Worm (Caenorhabditis elegans) whole organism, late embryonic: ENCODE measurements around the gene nhr-239.

Experiments used
- C08G9.2 ChIP-seq: sonication (generic microtip); optimal IDR thresholded peaks from 2 replicates; lab custom pipeline; 2016; ENCODE audit warnings: mild to moderate bottlenecking, missing genetic modification characterization, moderate library complexity, missing compliant biosample characterization
- C38D4.7 ChIP-seq: fragments of 200-800 bp; sonication (Bioruptor generic); optimal IDR thresholded peaks from 2 replicates; lab custom pipeline; 2018; ENCODE audit warnings: mild to moderate bottlenecking, missing genetic modification characterization, moderate library complexity, missing compliant biosample characterization
- F13H6.1 ChIP-seq: sonication (generic microtip); optimal IDR thresholded peaks from 2 replicates; lab custom pipeline; 2016; ENCODE audit warnings: missing genetic modification characterization, missing compliant biosample characterization
- K09A11.1 ChIP-seq: sonication (generic microtip); optimal IDR thresholded peaks from 2 replicates; lab custom pipeline; 2017; ENCODE audit warnings: antibody characterized with exemption, mild to moderate bottlenecking, missing genetic modification characterization, missing compliant biosample characterization; ENCODE audit not compliant: insufficient read depth
- T23F11.4 ChIP-seq: fragments of 200-800 bp; sonication (Bioruptor generic); optimal IDR thresholded peaks from 2 replicates; lab custom pipeline; 2018; ENCODE audit warnings: mild to moderate bottlenecking, missing genetic modification characterization, missing compliant biosample characterization
- Y22D7AL.16 ChIP-seq: sonication (generic microtip); optimal IDR thresholded peaks from 2 replicates; lab custom pipeline; 2016; ENCODE audit warnings: missing genetic modification characterization, missing compliant biosample characterization
- ceh-14 ChIP-seq: sonication (generic microtip); optimal IDR thresholded peaks from 2 replicates; lab custom pipeline; 2016; ENCODE audit warnings: missing genotype, missing genetic modification characterization, missing compliant biosample characterization
- ceh-18 ChIP-seq: sonication (generic microtip); optimal IDR thresholded peaks from 2 replicates; lab custom pipeline; 2016; ENCODE audit warnings: missing genetic modification characterization, missing compliant biosample characterization
- ceh-19 ChIP-seq: fragments of 200-800 bp; sonication (Bioruptor generic); optimal IDR thresholded peaks from 2 replicates; lab custom pipeline; 2018; ENCODE audit warnings: mild to moderate bottlenecking, missing genetic modification characterization, missing compliant biosample characterization
- ceh-2 ChIP-seq: sonication (generic microtip); optimal IDR thresholded peaks from 2 replicates; lab custom pipeline; 2016; ENCODE audit warnings: missing genotype, missing genetic modification characterization, missing compliant biosample characterization
- ceh-22 ChIP-seq: sonication (generic microtip); optimal IDR thresholded peaks from 2 replicates; lab custom pipeline; 2017; ENCODE audit warnings: missing biosample characterization, missing genetic modification characterization
- ceh-24 ChIP-seq: sonication (generic microtip); optimal IDR thresholded peaks from 2 replicates; lab custom pipeline; 2016; ENCODE audit warnings: mild to moderate bottlenecking, missing genetic modification characterization, missing compliant biosample characterization
- ceh-30 ChIP-seq: fragments of 150-350 bp; optimal IDR thresholded peaks from 2 replicates; lab custom pipeline; 2014; ENCODE audit warnings: missing biosample characterization, missing genetic modification characterization
- ceh-31 ChIP-seq: sonication (generic microtip); optimal IDR thresholded peaks from 2 replicates; lab custom pipeline; 2016; ENCODE audit warnings: missing genetic modification characterization, missing compliant biosample characterization
- ceh-34 ChIP-seq: sonication (generic microtip); optimal IDR thresholded peaks from 2 replicates; lab custom pipeline; 2016; ENCODE audit warnings: mild to moderate bottlenecking, missing genetic modification characterization, missing compliant biosample characterization
- ceh-48 ChIP-seq: sonication (generic microtip); optimal IDR thresholded peaks from 2 replicates; lab custom pipeline; 2016; ENCODE audit warnings: missing genetic modification characterization, inconsistent platforms, missing compliant biosample characterization
- ceh-9 ChIP-seq: sonication (generic microtip); optimal IDR thresholded peaks from 2 replicates; lab custom pipeline; 2016; ENCODE audit warnings: mild to moderate bottlenecking, missing genetic modification characterization, inconsistent platforms, missing compliant biosample characterization
- che-1 ChIP-seq: sonication (generic microtip); optimal IDR thresholded peaks from 2 replicates; lab custom pipeline; 2016; ENCODE audit warnings: mild to moderate bottlenecking, missing genetic modification characterization, missing compliant biosample characterization
- dmd-4 ChIP-seq: sonication (generic microtip); optimal IDR thresholded peaks from 2 replicates; lab custom pipeline; 2016; ENCODE audit warnings: borderline replicate concordance, missing genetic modification characterization, missing compliant biosample characterization
- dve-1 ChIP-seq: sonication (generic microtip); optimal IDR thresholded peaks from 2 replicates; lab custom pipeline; 2017; ENCODE audit warnings: antibody characterized with exemption, mild to moderate bottlenecking, missing genetic modification characterization, missing compliant biosample characterization
- elt-2 ChIP-seq: sonication (generic microtip); optimal IDR thresholded peaks from 2 replicates; lab custom pipeline; 2016; ENCODE audit warnings: missing genetic modification reagents, missing genetic modification characterization, missing compliant biosample characterization
- eyg-1 ChIP-seq: sonication (generic microtip); optimal IDR thresholded peaks from 2 replicates; lab custom pipeline; 2016; ENCODE audit warnings: missing genotype, missing genetic modification characterization, missing compliant biosample characterization
- fax-1 ChIP-seq: sonication (generic microtip); optimal IDR thresholded peaks from 2 replicates; lab custom pipeline; 2016; ENCODE audit warnings: missing genotype, missing genetic modification characterization, missing compliant biosample characterization
- fkh-10 ChIP-seq: fragments of 150-350 bp; optimal IDR thresholded peaks from 2 replicates; lab custom pipeline; 2014; ENCODE audit warnings: missing biosample characterization, missing genetic modification reagents, missing genetic modification characterization
- fkh-6 ChIP-seq: sonication (generic microtip); optimal IDR thresholded peaks from 2 replicates; lab custom pipeline; 2016; ENCODE audit warnings: missing genetic modification characterization, missing compliant biosample characterization
- gmeb-2 ChIP-seq: sonication (generic microtip); optimal IDR thresholded peaks from 2 replicates; lab custom pipeline; 2016; ENCODE audit warnings: missing genetic modification characterization, inconsistent platforms, missing compliant biosample characterization
- hlh-8 ChIP-seq: sonication (generic microtip); optimal IDR thresholded peaks from 2 replicates; lab custom pipeline; 2016; ENCODE audit warnings: missing genotype, missing genetic modification characterization, missing compliant biosample characterization
- lim-6 ChIP-seq: sonication (generic microtip); optimal IDR thresholded peaks from 2 replicates; lab custom pipeline; 2016; ENCODE audit warnings: missing genetic modification characterization, missing compliant biosample characterization
- nfya-1 ChIP-seq: sonication (generic microtip); optimal IDR thresholded peaks from 2 replicates; lab custom pipeline; 2017; ENCODE audit warnings: missing genetic modification characterization, mild to moderate bottlenecking, missing compliant biosample characterization, antibody characterized with exemption, moderate library complexity
- nhr-11 ChIP-seq: fragments of 150-350 bp; optimal IDR thresholded peaks from 2 replicates; lab custom pipeline; 2014; ENCODE audit warnings: missing biosample characterization, missing genetic modification characterization
- nhr-232 ChIP-seq: sonication (generic microtip); optimal IDR thresholded peaks from 2 replicates; lab custom pipeline; 2016; ENCODE audit warnings: missing genetic modification characterization, missing compliant biosample characterization
- npax-4 ChIP-seq: sonication (generic microtip); optimal IDR thresholded peaks from 2 replicates; lab custom pipeline; 2016; ENCODE audit warnings: missing genetic modification characterization, missing compliant biosample characterization
- odd-2 ChIP-seq: sonication (generic microtip); optimal IDR thresholded peaks from 2 replicates; lab custom pipeline; 2017; ENCODE audit warnings: antibody characterized with exemption, mild to moderate bottlenecking, missing genetic modification characterization, missing compliant biosample characterization
- pag-3 ChIP-seq: sonication (generic microtip); optimal IDR thresholded peaks from 2 replicates; lab custom pipeline; 2016; ENCODE audit warnings: missing compliant biosample characterization, missing genetic modification characterization, borderline replicate concordance
- pha-2 ChIP-seq: sonication (generic microtip); optimal IDR thresholded peaks from 2 replicates; lab custom pipeline; 2017; ENCODE audit warnings: mild to moderate bottlenecking, missing genetic modification characterization, missing compliant biosample characterization
- pha-4 ChIP-seq: fragments of 150-350 bp; optimal IDR thresholded peaks from 2 replicates; lab custom pipeline; 2018; ENCODE audit warnings: missing biosample characterization, missing genetic modification reagents, missing genetic modification characterization
- pqm-1 ChIP-seq: sonication (generic microtip); optimal IDR thresholded peaks from 2 replicates; lab custom pipeline; 2016; ENCODE audit warnings: missing genetic modification characterization, missing compliant biosample characterization
- pros-1 ChIP-seq: fragments of 150-350 bp; optimal IDR thresholded peaks from 2 replicates; lab custom pipeline; 2014; ENCODE audit warnings: missing biosample characterization, missing genetic modification reagents, missing genetic modification characterization
- ref-2 ChIP-seq: sonication (generic microtip); optimal IDR thresholded peaks from 2 replicates; lab custom pipeline; 2016; ENCODE audit warnings: missing genetic modification characterization, missing compliant biosample characterization
- rnt-1 ChIP-seq: sonication (generic microtip); optimal IDR thresholded peaks from 2 replicates; lab custom pipeline; 2016; ENCODE audit warnings: missing genetic modification characterization, missing compliant biosample characterization
- sox-4 ChIP-seq: sonication (generic microtip); optimal IDR thresholded peaks from 2 replicates; lab custom pipeline; 2017; ENCODE audit warnings: mild to moderate bottlenecking, missing genetic modification characterization, inconsistent platforms, missing compliant biosample characterization
- syd-9 ChIP-seq: sonication (generic microtip); optimal IDR thresholded peaks from 2 replicates; lab custom pipeline; 2016; ENCODE audit warnings: mild to moderate bottlenecking, missing genetic modification characterization, moderate library complexity, missing compliant biosample characterization
- tbx-2 ChIP-seq: sonication (generic microtip); optimal IDR thresholded peaks from 2 replicates; lab custom pipeline; 2016; ENCODE audit warnings: missing genetic modification characterization, missing compliant biosample characterization
- tbx-7 ChIP-seq: sonication (generic microtip); optimal IDR thresholded peaks from 2 replicates; lab custom pipeline; 2016; ENCODE audit warnings: missing genotype, missing genetic modification characterization, missing compliant biosample characterization
- ttx-3 ChIP-seq: sonication (generic microtip); optimal IDR thresholded peaks from 2 replicates; lab custom pipeline; 2016; ENCODE audit warnings: missing genetic modification reagents, missing genetic modification characterization, missing compliant biosample characterization
- unc-3 ChIP-seq, 2 experiments: fragments of 200-800 bp in 1 of 2; sonication (Bioruptor generic) in 1 of 2; sonication (generic microtip) in 1 of 2; conservative IDR thresholded peaks in 1 of 2; optimal IDR thresholded peaks in 1 of 2; 2 replicates each; pipeline versions ENCODE4 v1.3.6 to Lab custom; 2016 to 2022; ENCODE audit warnings: missing compliant biosample characterization in 2 of 2, missing genetic modification characterization in 2 of 2, missing genetic modification reagents in 1 of 2
- unc-55 ChIP-seq: sonication (generic microtip); optimal IDR thresholded peaks from 2 replicates; lab custom pipeline; 2017; ENCODE audit warnings: missing biosample characterization, missing genetic modification reagents, missing genetic modification characterization
- unc-86 ChIP-seq: sonication (generic microtip); optimal IDR thresholded peaks from 2 replicates; lab custom pipeline; 2016; ENCODE audit warnings: missing genetic modification characterization, missing compliant biosample characterization
- zip-5 ChIP-seq: sonication (generic microtip); optimal IDR thresholded peaks from 2 replicates; lab custom pipeline; 2016; ENCODE audit warnings: missing genetic modification characterization, missing compliant biosample characterization

nhr-239 gene

ce11 chrIII:2532716-2533115, 28.8 kb upstream of the nhr-239 start (continued):
- TF ChIP-seq unc-3 (GFP tag; conservative IDR thresholded peaks at IDR 0.05; lab: Robert Waterston, UW): no peak
- TF ChIP-seq unc-3 (tag; optimal IDR thresholded peaks at IDR 0.05; lab: Kevin White, UChicago): no peak
- TF ChIP-seq C08G9.2 (tag; lab: Kevin White, UChicago): peak; percentile 30
- no peak for TF ChIP-seq rnt-1 (tag; lab: Kevin White, UChicago)
- no peak for TF ChIP-seq pag-3 (tag; lab: Kevin White, UChicago)
- TF ChIP-seq dmd-4: no peak
- TF ChIP-seq ceh-14 (tag; lab: Kevin White, UChicago): peak; percentile 25
- TF ChIP-seq dve-1 (tag; lab: Kevin White, UChicago): no peak
- peak; percentile 7 for TF ChIP-seq unc-55
- TF ChIP-seq che-1 (tag; lab: Kevin White, UChicago): no peak
- no peak for TF ChIP-seq ttx-3 (tag; lab: Kevin White, UChicago)
- peak; percentile 56 for TF ChIP-seq tbx-2 (tag; lab: Kevin White, UChicago)
- no peak for TF ChIP-seq npax-4 (tag; lab: Kevin White, UChicago)
- peak; percentile 70 for TF ChIP-seq nfya-1 (tag; lab: Kevin White, UChicago)
- TF ChIP-seq ceh-18 (tag; lab: Kevin White, UChicago): peak; percentile 35
- TF ChIP-seq ceh-31 (tag; lab: Kevin White, UChicago): peak; percentile 79
- no peak for TF ChIP-seq nhr-232 (tag; lab: Kevin White, UChicago)
- TF ChIP-seq ceh-22 (tag; lab: Kevin White, UChicago): no peak
- TF ChIP-seq Y22D7AL.16: no peak
- no peak for TF ChIP-seq nhr-11 (tag; lab: Kevin White, UChicago)
- no peak for TF ChIP-seq F13H6.1 (tag; lab: Kevin White, UChicago)
- no peak for TF ChIP-seq elt-2
- TF ChIP-seq ref-2 (tag; lab: Kevin White, UChicago): peak; percentile 58
- TF ChIP-seq ceh-9 (tag; lab: Kevin White, UChicago): no peak
- TF ChIP-seq tbx-7 (tag; lab: Kevin White, UChicago): no peak
- TF ChIP-seq pqm-1 (tag; lab: Kevin White, UChicago): no peak
- no peak for TF ChIP-seq K09A11.1 (tag; lab: Kevin White, UChicago)
- peak; percentile 28 for TF ChIP-seq ceh-34
- no peak for TF ChIP-seq hlh-8 (tag; lab: Kevin White, UChicago)
- TF ChIP-seq C38D4.7 (GFP tag; lab: Kevin White, UChicago): no peak
- TF ChIP-seq fkh-10 (GFP tag; lab: Kevin White, UChicago): no peak
- TF ChIP-seq sox-4 (tag; lab: Kevin White, UChicago): no peak
- no peak for TF ChIP-seq ceh-30 (tag; lab: Kevin White, UChicago)
- no peak for TF ChIP-seq T23F11.4
- no peak for TF ChIP-seq pha-4 (tag; lab: Kevin White, UChicago)
- TF ChIP-seq ceh-2 (tag; lab: Kevin White, UChicago): no peak
- peak; percentile 92 for TF ChIP-seq ceh-48 (tag; lab: Kevin White, UChicago)
- TF ChIP-seq syd-9 (tag; lab: Kevin White, UChicago): peak; percentile 48
- TF ChIP-seq ceh-19: peak; percentile 38
- TF ChIP-seq pha-2: no peak
- no peak for TF ChIP-seq lim-6 (tag; lab: Kevin White, UChicago)
- TF ChIP-seq zip-5: no peak
- no peak for TF ChIP-seq eyg-1 (tag; lab: Kevin White, UChicago)
- TF ChIP-seq gmeb-2 (tag; lab: Kevin White, UChicago): no peak
- no peak for TF ChIP-seq pros-1 (tag; lab: Kevin White, UChicago)
- TF ChIP-seq unc-86: no peak
- no peak for TF ChIP-seq fkh-6 (tag; lab: Kevin White, UChicago)
- TF ChIP-seq fax-1 (tag; lab: Kevin White, UChicago): no peak
- no peak for TF ChIP-seq ceh-24 (tag; lab: Kevin White, UChicago)
- TF ChIP-seq odd-2 (tag; lab: Kevin White, UChicago): no peak
